Fruit fly (Drosophila melanogaster) Kc167 (cell line): ENCODE results near the gene Smyd4-2.

Experiments
- Myc ChIP-seq: fragments of >200 bp; optimal IDR thresholded peaks from 2 replicates; lab custom pipeline; 2017; ENCODE audit warnings: missing external identifiers
- Sin3A ChIP-seq: fragments of >200 bp; optimal IDR thresholded peaks from 2 replicates; lab custom pipeline; 2018; ENCODE audit warnings: missing external identifiers
- h ChIP-seq: fragments of >200 bp; optimal IDR thresholded peaks from 3 replicates; lab custom pipeline; 2018; ENCODE audit warnings: missing external identifiers
- insv ChIP-seq: fragments of >200 bp; optimal IDR thresholded peaks from 3 replicates; lab custom pipeline; 2018; ENCODE audit warnings: missing external identifiers
- psq ChIP-seq: fragments of >200 bp; optimal IDR thresholded peaks from 2 replicates; lab custom pipeline; 2017; ENCODE audit warnings: missing external identifiers

DNA sequence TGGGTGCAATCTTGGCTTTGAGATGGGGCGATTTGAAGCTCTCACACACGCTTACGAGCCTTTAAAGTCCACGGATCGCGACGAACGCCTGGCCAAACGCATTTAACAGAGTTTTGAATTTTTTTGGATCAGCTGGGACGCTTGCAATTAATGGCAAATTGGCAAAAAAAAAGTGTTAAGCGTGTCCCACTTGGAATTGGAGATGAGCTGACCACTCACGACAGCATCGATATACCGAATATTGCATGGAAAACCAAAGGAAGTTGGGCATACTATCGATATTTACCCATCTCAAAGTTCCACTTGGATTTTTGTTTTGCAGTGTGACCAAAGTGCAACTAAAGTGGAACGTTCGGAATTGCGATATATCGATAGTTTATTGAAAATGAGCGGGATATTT lies 15.6 kb upstream of the Smyd4-2 start, which contains the start of gene ArfGAP1:
- TF ChIP-seq psq (lab: Kevin White, UChicago) = no peak
- TF ChIP-seq Sin3A (lab: Kevin White, UChicago) = no peak
- TF ChIP-seq h (lab: Kevin White, UChicago) = no peak
- no peak for TF ChIP-seq insv
- TF ChIP-seq Myc = no peak
